Worm (Caenorhabditis elegans) whole organism, young adult: ENCODE results near the gene mcm-10.

Experiments used
- C06A6.2 ChIP-seq: fragments of 200-800 bp; sonication (Bioruptor generic); conservative IDR thresholded peaks from 2 replicates; pipeline ENCODE4 v1.3.6; 2022; ENCODE audit warnings: missing genetic modification characterization, missing compliant biosample characterization
- C17E4.6 ChIP-seq: fragments of 200-800 bp; sonication (Bioruptor generic); IDR thresholded peaks from 2 replicates; pipeline ENCODE4 v1.3.6; 2022; ENCODE audit warnings: missing genetic modification reagents, missing genetic modification characterization, missing compliant biosample characterization
- D2030.7 ChIP-seq: fragments of 200-800 bp; sonication (Bioruptor generic); IDR thresholded peaks from 2 replicates; pipeline ENCODE4 v1.3.6; 2022; ENCODE audit warnings: missing genetic modification reagents, missing genetic modification characterization, missing compliant biosample characterization
- F10E7.11 ChIP-seq: sonication (generic microtip); optimal IDR thresholded peaks from 2 replicates; lab custom pipeline; 2017; ENCODE audit warnings: mild to moderate bottlenecking, missing genetic modification characterization, moderate library complexity, missing compliant biosample characterization
- F33H1.4 ChIP-seq: fragments of 200-800 bp; sonication (Bioruptor generic); IDR thresholded peaks from 2 replicates; pipeline ENCODE4 v1.3.6; 2022; ENCODE audit warnings: missing genetic modification reagents, missing genetic modification characterization, missing compliant biosample characterization
- F37B4.10 ChIP-seq: fragments of 200-800 bp; sonication (Bioruptor generic); IDR thresholded peaks from 2 replicates; pipeline ENCODE4 v1.3.6; 2022; ENCODE audit warnings: missing genetic modification characterization, missing compliant biosample characterization
- F39B2.1 ChIP-seq: fragments of 200-800 bp; sonication (Bioruptor generic); IDR thresholded peaks from 2 replicates; pipeline ENCODE4 v1.3.6; 2022; ENCODE audit warnings: missing genetic modification reagents, missing genetic modification characterization, missing compliant biosample characterization
- F49E8.2 ChIP-seq: sonication (generic microtip); optimal IDR thresholded peaks from 3 replicates; lab custom pipeline; 2017; ENCODE audit warnings: missing genetic modification characterization, mild to moderate bottlenecking, missing compliant biosample characterization, antibody characterized with exemption, moderate library complexity; ENCODE audit not compliant: insufficient read depth
- F55B11.4 ChIP-seq: sonication (generic microtip); optimal IDR thresholded peaks from 2 replicates; lab custom pipeline; 2016; ENCODE audit warnings: missing compliant biosample characterization, missing genetic modification characterization, borderline replicate concordance; ENCODE audit not compliant: insufficient read depth
- K11D2.4 ChIP-seq: fragments of 200-800 bp; sonication (Bioruptor generic); IDR thresholded peaks from 2 replicates; pipeline ENCODE4 v1.3.6; 2022; ENCODE audit warnings: missing genetic modification reagents, missing genetic modification characterization, missing compliant biosample characterization
- K12H6.12 ChIP-seq: fragments of 200-800 bp; sonication (Bioruptor generic); optimal IDR thresholded peaks from 2 replicates; lab custom pipeline; 2018; ENCODE audit warnings: mild to moderate bottlenecking, missing genetic modification characterization, missing compliant biosample characterization
- Y56A3A.18 ChIP-seq: fragments of 200-800 bp; sonication (Bioruptor generic); IDR thresholded peaks from 2 replicates; pipeline ENCODE4 v1.3.6; 2022; ENCODE audit warnings: missing genetic modification reagents, missing genetic modification characterization, missing compliant biosample characterization
- Y79H2A.3 ChIP-seq: fragments of 200-800 bp; sonication (Bioruptor generic); conservative IDR thresholded peaks from 2 replicates; pipeline ENCODE4 v1.3.6; 2022; ENCODE audit warnings: missing genetic modification reagents, missing genetic modification characterization, missing compliant biosample characterization
- aptf-3 ChIP-seq: fragments of 200-800 bp; sonication (Bioruptor generic); IDR thresholded peaks from 2 replicates; pipeline ENCODE4 v1.3.6; 2022; ENCODE audit warnings: missing genetic modification characterization, missing compliant biosample characterization
- atf-7 ChIP-seq: sonication (generic microtip); optimal IDR thresholded peaks from 2 replicates; lab custom pipeline; 2017; ENCODE audit warnings: mild to moderate bottlenecking, missing genetic modification characterization, missing compliant biosample characterization
- attf-6 ChIP-seq: fragments of 200-800 bp; sonication (Bioruptor generic); IDR thresholded peaks from 2 replicates; pipeline ENCODE4 v1.3.6; 2022; ENCODE audit warnings: missing genetic modification reagents, missing genetic modification characterization, missing compliant biosample characterization
- bed-2 ChIP-seq: fragments of 200-800 bp; sonication (Bioruptor generic); IDR thresholded peaks from 2 replicates; pipeline ENCODE4 v1.3.6; 2022; ENCODE audit warnings: missing genetic modification reagents, missing genetic modification characterization, missing compliant biosample characterization
- cebp-2 ChIP-seq: fragments of 200-800 bp; sonication (Bioruptor generic); IDR thresholded peaks from 2 replicates; pipeline ENCODE4 v1.3.6; 2022; ENCODE audit warnings: missing genetic modification characterization, missing compliant biosample characterization
- ceh-40 ChIP-seq: fragments of 200-800 bp; sonication (Bioruptor generic); IDR thresholded peaks from 2 replicates; pipeline ENCODE4 v1.3.6; 2022; ENCODE audit warnings: missing genetic modification characterization, missing compliant biosample characterization
- ceh-91 ChIP-seq: fragments of 200-800 bp; sonication (Bioruptor generic); IDR thresholded peaks from 2 replicates; pipeline ENCODE4 v1.3.6; 2022; ENCODE audit warnings: missing genetic modification reagents, missing genetic modification characterization, missing compliant biosample characterization
- dpff-1 ChIP-seq: sonication (generic microtip); optimal IDR thresholded peaks from 2 replicates; lab custom pipeline; 2017; ENCODE audit warnings: mild to moderate bottlenecking, missing genetic modification characterization, missing compliant biosample characterization
- dpl-1 ChIP-seq: fragments of 150-350 bp; optimal IDR thresholded peaks from 2 replicates; lab custom pipeline; 2014; ENCODE audit warnings: missing biosample characterization, missing genetic modification reagents, missing genetic modification characterization
- egl-18 ChIP-seq: fragments of 200-800 bp; sonication (Bioruptor generic); IDR thresholded peaks from 2 replicates; pipeline ENCODE4 v1.3.6; 2022; ENCODE audit warnings: missing genetic modification reagents, missing genetic modification characterization, missing compliant biosample characterization
- fkh-3 ChIP-seq: sonication (generic microtip); optimal IDR thresholded peaks from 2 replicates; lab custom pipeline; 2016; ENCODE audit warnings: mild to moderate bottlenecking, missing genetic modification characterization, missing compliant biosample characterization
- him-1 ChIP-seq: sonication (generic microtip); optimal IDR thresholded peaks from 2 replicates; lab custom pipeline; 2016; ENCODE audit warnings: missing genotype, missing genetic modification reagents, missing genetic modification characterization, missing compliant biosample characterization
- hmg-1.2 ChIP-seq: fragments of 200-800 bp; sonication (Bioruptor generic); IDR thresholded peaks from 2 replicates; pipeline ENCODE4 v1.3.6; 2022; ENCODE audit warnings: missing genetic modification reagents, missing genetic modification characterization, missing compliant biosample characterization
- hrde-1 ChIP-seq: sonication (generic microtip); optimal IDR thresholded peaks from 2 replicates; lab custom pipeline; 2016; ENCODE audit warnings: missing genetic modification characterization, mild to moderate bottlenecking, missing compliant biosample characterization, moderate library complexity, missing genotype, missing genetic modification reagents, borderline replicate concordance
- hsf-1 ChIP-seq: fragments of 200-800 bp; sonication (Bioruptor generic); IDR thresholded peaks from 2 replicates; pipeline ENCODE4 v1.3.6; 2022; ENCODE audit warnings: missing genetic modification reagents, missing genetic modification characterization, missing compliant biosample characterization
- lag-1 ChIP-seq: fragments of 200-800 bp; sonication (Bioruptor generic); IDR thresholded peaks from 2 replicates; pipeline ENCODE4 v1.3.6; 2022; ENCODE audit warnings: missing genetic modification reagents, missing genetic modification characterization, missing compliant biosample characterization
- let-607 ChIP-seq, 2 experiments: fragments of 200-800 bp in 1 of 2; sonication (Bioruptor generic) in 1 of 2; sonication (generic microtip) in 1 of 2; optimal IDR thresholded peaks; 2 replicates each; lab custom pipeline; 2016 to 2018; ENCODE audit warnings: mild to moderate bottlenecking in 2 of 2, missing compliant biosample characterization in 2 of 2, missing genetic modification characterization in 2 of 2, moderate library complexity in 2 of 2, missing genotype in 1 of 2
- lin-26 ChIP-seq: fragments of 200-800 bp; sonication (Bioruptor generic); IDR thresholded peaks from 2 replicates; pipeline ENCODE4 v1.3.6; 2022; ENCODE audit warnings: missing genetic modification reagents, missing genetic modification characterization, missing compliant biosample characterization
- lin-35 ChIP-seq, 3 experiments: fragments of 150-350 bp in 2 of 3; sonication (generic microtip) in 1 of 3; optimal IDR thresholded peaks; 2 replicates each; lab custom pipeline; 2014 to 2018; ENCODE audit warnings: missing biosample characterization in 3 of 3, missing genetic modification characterization in 3 of 3, missing genetic modification reagents in 3 of 3
- lir-1 ChIP-seq: fragments of 200-800 bp; sonication (Bioruptor generic); conservative IDR thresholded peaks from 2 replicates; pipeline ENCODE4 v1.3.6; 2022; ENCODE audit warnings: missing genetic modification reagents, missing genetic modification characterization, missing compliant biosample characterization
- lsl-1 ChIP-seq: fragments of 200-800 bp; sonication (Bioruptor generic); optimal IDR thresholded peaks from 2 replicates; lab custom pipeline; 2018; ENCODE audit warnings: mild to moderate bottlenecking, missing genetic modification characterization, moderate library complexity, missing compliant biosample characterization
- madf-10 ChIP-seq: sonication (generic microtip); optimal IDR thresholded peaks from 2 replicates; lab custom pipeline; 2016; ENCODE audit warnings: mild to moderate bottlenecking, missing genetic modification characterization, missing compliant biosample characterization
- madf-3 ChIP-seq: fragments of 200-800 bp; sonication (Bioruptor generic); IDR thresholded peaks from 2 replicates; pipeline ENCODE4 v1.3.6; 2022; ENCODE audit warnings: missing genetic modification reagents, missing genetic modification characterization, missing compliant biosample characterization
- madf-6 ChIP-seq: fragments of 200-800 bp; sonication (Bioruptor generic); IDR thresholded peaks from 2 replicates; pipeline ENCODE4 v1.3.6; 2022; ENCODE audit warnings: missing genetic modification reagents, missing genetic modification characterization, missing compliant biosample characterization
- nfyb-1 ChIP-seq: fragments of 200-800 bp; sonication (Bioruptor generic); IDR thresholded peaks from 2 replicates; pipeline ENCODE4 v1.3.6; 2022; ENCODE audit warnings: missing genetic modification reagents, missing genetic modification characterization, missing compliant biosample characterization
- nhr-27 ChIP-seq: fragments of 200-800 bp; sonication (Bioruptor generic); optimal IDR thresholded peaks from 2 replicates; lab custom pipeline; 2018; ENCODE audit warnings: mild to moderate bottlenecking, missing genetic modification characterization, moderate library complexity, missing compliant biosample characterization
- nhr-80 ChIP-seq: sonication (generic microtip); optimal IDR thresholded peaks from 2 replicates; lab custom pipeline; 2016; ENCODE audit warnings: missing genetic modification characterization, missing compliant biosample characterization
- rcor-1 ChIP-seq: fragments of 200-800 bp; sonication (Bioruptor generic); IDR thresholded peaks from 2 replicates; pipeline ENCODE4 v1.3.6; 2022; ENCODE audit warnings: missing genetic modification reagents, missing genetic modification characterization, missing compliant biosample characterization
- snpc-4 ChIP-seq, 5 experiments: fragments of 150-350 bp in 1 of 5; sonication (generic microtip) in 4 of 5; optimal IDR thresholded peaks; 2 replicates each; lab custom pipeline; 2014 to 2018; ENCODE audit warnings: missing genetic modification characterization in 5 of 5, missing biosample characterization in 3 of 5, antibody characterized with exemption in 2 of 5, mild to moderate bottlenecking in 2 of 5, missing compliant biosample characterization in 2 of 5, missing genotype in 2 of 5, moderate library complexity in 2 of 5, missing genetic modification reagents in 1 of 5
- zfh-2 ChIP-seq: fragments of 200-800 bp; sonication (Bioruptor generic); conservative IDR thresholded peaks from 2 replicates; pipeline ENCODE4 v1.3.6; 2022; ENCODE audit warnings: missing genetic modification reagents, missing genetic modification characterization, missing compliant biosample characterization
- ztf-22 ChIP-seq: fragments of 200-800 bp; sonication (Bioruptor generic); optimal IDR thresholded peaks from 2 replicates; lab custom pipeline; 2018; ENCODE audit warnings: mild to moderate bottlenecking, missing genetic modification characterization, moderate library complexity, missing compliant biosample characterization

The mcm-10 gene

ce11 chrIII:11317164-11317620 lies at the start of gene mcm-10 (continued):
- TF ChIP-seq lsl-1 (GFP tag; lab: Kevin White, UChicago) (peak; percentile 56), ztf-22 (no peak), bed-2 (GFP tag; lab: Robert Waterston, UW) (no peak; the same call in 1 of the 2 replicates), C17E4.6 (GFP tag; lab: Robert Waterston, UW) (peak; percentile 8; the same call in 1 of the 2 replicates), Y56A3A.18 (no peak), madf-6 (no peak; the same call in 1 of the 2 replicates), Y79H2A.3 (no peak), F37B4.10 (GFP tag; lab: Robert Waterston, UW) (no peak), F10E7.11 (tag; lab: Kevin White, UChicago) (no peak), madf-10 (tag; lab: Kevin White, UChicago) (peak; percentile 21), cebp-2 (GFP tag; lab: Robert Waterston, UW) (no peak), lag-1 (no peak), F33H1.4 (GFP tag; lab: Robert Waterston, UW) (peak; percentile 26; the same call in 1 of the 2 replicates), D2030.7 (GFP tag; lab: Robert Waterston, UW) (peak; percentile 59), dpff-1 (tag; lab: Kevin White, UChicago) (no peak), hsf-1 (GFP tag; lab: Robert Waterston, UW) (no peak), K11D2.4 (GFP tag; lab: Robert Waterston, UW) (0 out of 2 replicates have a peak, but pooled peaks have one; percentile 32), dpl-1 (GFP tag; lab: Kevin White, UChicago) (peak; percentile 58), madf-3 (GFP tag; lab: Robert Waterston, UW) (no peak), nhr-80 (tag; lab: Kevin White, UChicago) (peak; percentile 14), egl-18 (no peak), F49E8.2 (tag; lab: Kevin White, UChicago) (no peak), him-1 (tag; lab: Kevin White, UChicago) (peak; percentile 39), F39B2.1 (GFP tag; lab: Robert Waterston, UW) (no peak), K12H6.12 (peak; percentile 87), rcor-1 (no peak), nfyb-1 (GFP tag; lab: Robert Waterston, UW) (no peak), zfh-2 (no peak), ceh-40 (no peak), C06A6.2 (GFP tag; lab: Robert Waterston, UW) (no peak)

- TF ChIP-seq K11D2.4 (GFP tag; lab: Robert Waterston, UW) (no peak), nhr-80 (tag; lab: Kevin White, UChicago) (peak; percentile 80)
- TF ChIP-seq, all 124 proteins: peak for 1
Measured at ce11 chrIII:11268532-11268931, 48.8 kb upstream of the mcm-10 start.

- TF ChIP-seq nhr-80 (tag; lab: Kevin White, UChicago): peak; percentile 27
- TF ChIP-seq lin-26 (GFP tag; lab: Robert Waterston, UW): no peak
- no peak for TF ChIP-seq atf-7 (tag; lab: Kevin White, UChicago)
- TF ChIP-seq lir-1 (GFP tag; lab: Robert Waterston, UW): no peak
Measured at ce11 chrIII:11269206-11269605, 48.2 kb upstream of the mcm-10 start.

- no peak for TF ChIP-seq hmg-1.2 (GFP tag; lab: Robert Waterston, UW)
- TF ChIP-seq fkh-3 (tag; lab: Kevin White, UChicago): no peak
- TF ChIP-seq F55B11.4 (tag; lab: Kevin White, UChicago): no peak
- no peak for TF ChIP-seq lin-26 (GFP tag; lab: Robert Waterston, UW)
- TF ChIP-seq hrde-1 (tag; lab: Kevin White, UChicago): no peak
- TF ChIP-seq attf-6: no peak
- TF ChIP-seq ceh-91 (GFP tag; lab: Robert Waterston, UW): no peak
- no peak for TF ChIP-seq aptf-3 (GFP tag; lab: Robert Waterston, UW)
- TF ChIP-seq snpc-4 (GFP tag; optimal IDR thresholded peaks at IDR 0.05; lab: Kevin White, UChicago): no peak
- TF ChIP-seq snpc-4 (tag; optimal IDR thresholded peaks at IDR 0.05; lab: Kevin White, UChicago): no peak
- TF ChIP-seq nhr-27 (tag; lab: Kevin White, UChicago): no peak
- TF ChIP-seq Y79H2A.3: no peak
- TF ChIP-seq lin-35 (GFP tag; optimal IDR thresholded peaks at IDR 0.05; lab: Kevin White, UChicago): no peak
- no peak for TF ChIP-seq K11D2.4 (GFP tag; lab: Robert Waterston, UW)
- no peak for TF ChIP-seq let-607 (tag; optimal IDR thresholded peaks at IDR 0.05; lab: Kevin White, UChicago)
Measured at ce11 chrIII:11270795-11271194, 46.6 kb upstream of the mcm-10 start, which contains the start of gene obr-1. TSS of gene obr-1 (minus strand) at chrIII:11270895.
